In genomic region chr3R:25646882-25647518, dm6 we compare ENCODE assay signal across 5 fruit fly cellular contexts.
TF ChIP-seq lines count a peak whose summit lies in the region.

No protein-coding gene starts in this region.

TF ChIP-seq in whole organism, adult, 20 proteins besides CTCF, POLR2A, EP300 and RAD21 (continued from another document):
- TF ChIP-seq ovo (GFP tag; optimal IDR thresholded peaks at IDR 0.05; lab: Kevin White, UChicago) (peak; percentile 86), CG33017 (tag; optimal IDR thresholded peaks at IDR 0.05; lab: Kevin White, UChicago) (peak; percentile 83), CG7101 (tag; optimal IDR thresholded peaks at IDR 0.05; lab: Kevin White, UChicago) (peak; percentile 89)

TF ChIP-seq in whole organism, embryonic, 481 proteins besides CTCF, POLR2A, EP300 and RAD21 (continued from another document and continues in another):
- TF ChIP-seq CG9727 (GFP tag; optimal IDR thresholded peaks at IDR 0.05; lab: Kevin White, UChicago) = peak; percentile 92
- peak; percentile 98 for TF ChIP-seq HLH54F (GFP tag; optimal IDR thresholded peaks at IDR 0.05; lab: Kevin White, UChicago)
- TF ChIP-seq CG5180 (GFP tag; optimal IDR thresholded peaks at IDR 0.05; lab: Kevin White, UChicago) = peak; percentile 77
- TF ChIP-seq vvl (GFP tag; IDR thresholded peaks at IDR 0.05; lab: Robert Waterston, UW) = peak; percentile 91
- TF ChIP-seq lab (GFP tag; optimal IDR thresholded peaks at IDR 0.05; lab: Kevin White, UChicago) = peak; percentile 95
- TF ChIP-seq ems (GFP tag; optimal IDR thresholded peaks at IDR 0.05; lab: Kevin White, UChicago) = peak; percentile 93
- peak; percentile 68 for TF ChIP-seq CG1529 (GFP tag; optimal IDR thresholded peaks at IDR 0.05; lab: Kevin White, UChicago)
- TF ChIP-seq Hmx (GFP tag; optimal IDR thresholded peaks at IDR 0.05; lab: Kevin White, UChicago) = peak; percentile 89
- peak; percentile 63 for TF ChIP-seq ash1 (GFP tag; optimal IDR thresholded peaks at IDR 0.05; lab: Kevin White, UChicago)
- TF ChIP-seq CG12104 (GFP tag; optimal IDR thresholded peaks at IDR 0.05; lab: Kevin White, UChicago) = peak; percentile 88
- TF ChIP-seq E2f2 (GFP tag; IDR thresholded peaks at IDR 0.05; lab: Robert Waterston, UW) = peak; percentile 95
- TF ChIP-seq CG18262 (tag; optimal IDR thresholded peaks at IDR 0.05; lab: Kevin White, UChicago) = peak; percentile 86
- peak; percentile 95 for TF ChIP-seq her (GFP tag; optimal IDR thresholded peaks at IDR 0.05; lab: Kevin White, UChicago)
- TF ChIP-seq amos (GFP tag; IDR thresholded peaks at IDR 0.05; lab: Robert Waterston, UW; ENCODE audit: partially characterized antibody) = peak; percentile 83
- peak; percentile 91 for TF ChIP-seq kay (GFP tag; optimal IDR thresholded peaks at IDR 0.05; lab: Kevin White, UChicago)
- peak; percentile 48 for TF ChIP-seq gfzf (GFP tag; optimal IDR thresholded peaks at IDR 0.05; lab: Kevin White, UChicago)
- TF ChIP-seq zfh1 (GFP tag; IDR thresholded peaks at IDR 0.05; lab: Robert Waterston, UW) = peak; percentile 91
- TF ChIP-seq Hr51 (GFP tag; optimal IDR thresholded peaks at IDR 0.05; lab: Kevin White, UChicago) = peak; percentile 87 to 97
- TF ChIP-seq pita (GFP tag; optimal IDR thresholded peaks at IDR 0.05; lab: Kevin White, UChicago) = no peak
- peak; percentile 74 for TF ChIP-seq CG12071 (GFP tag; optimal IDR thresholded peaks at IDR 0.05; lab: Kevin White, UChicago)
- peak; percentile 97 for TF ChIP-seq CG7786 (GFP tag; optimal IDR thresholded peaks at IDR 0.05; lab: Kevin White, UChicago)
- TF ChIP-seq schlank (tag; optimal IDR thresholded peaks at IDR 0.05; lab: Kevin White, UChicago) = peak; percentile 82
- no peak for TF ChIP-seq usp (GFP tag; optimal IDR thresholded peaks at IDR 0.05; lab: Kevin White, UChicago)
- TF ChIP-seq CG30020 (tag; optimal IDR thresholded peaks at IDR 0.05; lab: Kevin White, UChicago) = peak; percentile 82
- TF ChIP-seq chinmo (GFP tag; IDR thresholded peaks at IDR 0.05; lab: Robert Waterston, UW; ENCODE audit: partially characterized antibody) = peak; percentile 70; the same call in 1 of the 4 replicates
- peak; percentile 91 for TF ChIP-seq onecut (GFP tag; IDR thresholded peaks at IDR 0.05; lab: Robert Waterston, UW)
- peak; percentile 86 for TF ChIP-seq Ada2b (GFP tag; IDR thresholded peaks at IDR 0.05; lab: Robert Waterston, UW)
- peak; percentile 65 for TF ChIP-seq salm (tag; optimal IDR thresholded peaks at IDR 0.05; lab: Kevin White, UChicago)
- TF ChIP-seq CG14860 (GFP tag; IDR thresholded peaks at IDR 0.05; lab: Robert Waterston, UW; ENCODE audit: partially characterized antibody) = peak; percentile 86
- TF ChIP-seq run (tag; optimal IDR thresholded peaks at IDR 0.05; lab: Kevin White, UChicago) = peak; percentile 77
- TF ChIP-seq CG2202 (tag; optimal IDR thresholded peaks at IDR 0.05; lab: Kevin White, UChicago) = peak; percentile 78

TF ChIP-seq in whole organism, prepupa, 60 proteins besides CTCF, POLR2A, EP300 and RAD21 (continued from another document and continues in another):
- TF ChIP-seq Sox14 (GFP tag; optimal IDR thresholded peaks at IDR 0.05; lab: Kevin White, UChicago) (peak; percentile 90), vri (GFP tag; optimal IDR thresholded peaks at IDR 0.05; lab: Kevin White, UChicago) (peak; percentile 48), Smox (GFP tag; optimal IDR thresholded peaks at IDR 0.05; lab: Kevin White, UChicago) (peak; percentile 86), Hr38 (GFP tag; optimal IDR thresholded peaks at IDR 0.05; lab: Kevin White, UChicago) (peak; percentile 58), CG10669 (GFP tag; optimal IDR thresholded peaks at IDR 0.05; lab: Kevin White, UChicago) (peak; percentile 78), topi (GFP tag; optimal IDR thresholded peaks at IDR 0.05; lab: Kevin White, UChicago) (peak; percentile 85), CG8632 (GFP tag; optimal IDR thresholded peaks at IDR 0.05; lab: Kevin White, UChicago) (peak; percentile 82), Eip78C (GFP tag; lab: Kevin White, UChicago) (peak; percentile 93), CG11762 (GFP tag; optimal IDR thresholded peaks at IDR 0.05; lab: Kevin White, UChicago; ENCODE audit: insufficient read depth) (peak; percentile 74), CG4318 (GFP tag; optimal IDR thresholded peaks at IDR 0.05; lab: Kevin White, UChicago) (peak; percentile 75), Eip93F (GFP tag; optimal IDR thresholded peaks at IDR 0.05; lab: Kevin White, UChicago) (no peak), net (GFP tag; optimal IDR thresholded peaks at IDR 0.05; lab: Kevin White, UChicago) (peak; percentile 71), esn (GFP tag; optimal IDR thresholded peaks at IDR 0.05; lab: Kevin White, UChicago) (peak; percentile 92), CG8319 (GFP tag; optimal IDR thresholded peaks at IDR 0.05; lab: Kevin White, UChicago) (peak; percentile 80), Met (GFP tag; optimal IDR thresholded peaks at IDR 0.05; lab: Kevin White, UChicago) (peak; percentile 90), CG11902 (GFP tag; optimal IDR thresholded peaks at IDR 0.05; lab: Kevin White, UChicago) (peak; percentile 89), dsx (GFP tag; optimal IDR thresholded peaks at IDR 0.05; lab: Kevin White, UChicago; ENCODE audit: poor library complexity, severe bottlenecking) (peak; percentile 47), Hr39 (GFP tag; optimal IDR thresholded peaks at IDR 0.05; lab: Kevin White, UChicago) (peak; percentile 96), CG7368 (GFP tag; optimal IDR thresholded peaks at IDR 0.05; lab: Kevin White, UChicago) (peak; percentile 79), CG15336 (GFP tag; IDR thresholded peaks at IDR 0.05; lab: Robert Waterston, UW) (peak; percentile 71), Gug (GFP tag; IDR thresholded peaks at IDR 0.05; lab: Robert Waterston, UW) (peak; percentile 81), CG16779 (tag; optimal IDR thresholded peaks at IDR 0.05; lab: Kevin White, UChicago) (peak; percentile 81), CG3919 (GFP tag; optimal IDR thresholded peaks at IDR 0.05; lab: Kevin White, UChicago) (peak; percentile 86), salr (GFP tag; optimal IDR thresholded peaks at IDR 0.05; lab: Kevin White, UChicago) (peak; percentile 58 to 76), acj6 (GFP tag; optimal IDR thresholded peaks at IDR 0.05; lab: Kevin White, UChicago) (peak; percentile 87), CG1621 (tag; optimal IDR thresholded peaks at IDR 0.05; lab: Kevin White, UChicago) (peak; percentile 75), CG31627 (GFP tag; optimal IDR thresholded peaks at IDR 0.05; lab: Kevin White, UChicago) (peak; percentile 96), CG6854 (GFP tag; optimal IDR thresholded peaks at IDR 0.05; lab: Kevin White, UChicago) (peak; percentile 74), achi (GFP tag; optimal IDR thresholded peaks at IDR 0.05; lab: Kevin White, UChicago) (peak; percentile 81), ss (GFP tag; optimal IDR thresholded peaks at IDR 0.05; lab: Kevin White, UChicago) (peak; percentile 54 to 74), CG32006 (GFP tag; optimal IDR thresholded peaks at IDR 0.05; lab: Kevin White, UChicago) (peak; percentile 81), Sox102F (GFP tag; optimal IDR thresholded peaks at IDR 0.05; lab: Kevin White, UChicago) (peak; percentile 74), Lpt (GFP tag; optimal IDR thresholded peaks at IDR 0.05; lab: Kevin White, UChicago) (peak; percentile 39)

TF ChIP-seq in whole organism, pupa, 21 proteins besides CTCF, POLR2A, EP300 and RAD21 (continued from another document):
- peak; percentile 75 for TF ChIP-seq CG8159 (tag; optimal IDR thresholded peaks at IDR 0.05; lab: Kevin White, UChicago)
TF ChIP-seq in whole organism, pupa: peak in this region for 20.

TF ChIP-seq in whole organism, wandering third instar larva, 38 proteins besides CTCF, POLR2A, EP300 and RAD21 (continued from another document):
- TF ChIP-seq h (GFP tag; optimal IDR thresholded peaks at IDR 0.05; lab: Kevin White, UChicago) (peak; percentile 96), Vsx2 (GFP tag; optimal IDR thresholded peaks at IDR 0.05; lab: Kevin White, UChicago; ENCODE audit: partially characterized antibody) (peak; percentile 71), Myc (optimal IDR thresholded peaks at IDR 0.05; lab: Kevin White, UChicago) (peak; percentile 67), OdsH (GFP tag; optimal IDR thresholded peaks at IDR 0.05; lab: Kevin White, UChicago) (peak; percentile 89), fru (GFP tag; optimal IDR thresholded peaks at IDR 0.05; lab: Kevin White, UChicago) (peak; percentile 94), lola (GFP tag; optimal IDR thresholded peaks at IDR 0.05; lab: Kevin White, UChicago) (no peak), rgr (GFP tag; optimal IDR thresholded peaks at IDR 0.05; lab: Kevin White, UChicago) (peak; percentile 91), woc (GFP tag; optimal IDR thresholded peaks at IDR 0.05; lab: Kevin White, UChicago) (peak; percentile 97), brk (GFP tag; optimal IDR thresholded peaks at IDR 0.05; lab: Kevin White, UChicago) (no peak), CG9705 (GFP tag; optimal IDR thresholded peaks at IDR 0.05; lab: Kevin White, UChicago) (peak; percentile 87), Dfd (GFP tag; optimal IDR thresholded peaks at IDR 0.05; lab: Kevin White, UChicago) (no peak), usp (GFP tag; optimal IDR thresholded peaks at IDR 0.05; lab: Kevin White, UChicago) (no peak), br (GFP tag; optimal IDR thresholded peaks at IDR 0.05; lab: Kevin White, UChicago) (peak; percentile 94), jim (GFP tag; optimal IDR thresholded peaks at IDR 0.05; lab: Kevin White, UChicago) (peak; percentile 54), CrebA (GFP tag; optimal IDR thresholded peaks at IDR 0.05; lab: Kevin White, UChicago; ENCODE audit: borderline replicate concordance) (peak; percentile 25), ey (GFP tag; optimal IDR thresholded peaks at IDR 0.05; lab: Kevin White, UChicago) (peak; percentile 93), Dif (GFP tag; optimal IDR thresholded peaks at IDR 0.05; lab: Kevin White, UChicago; ENCODE audit: partially characterized antibody) (peak; percentile 46)
